Worm (Caenorhabditis elegans): ENCODE measurements around the gene M01A8.1.

- TF ChIP-seq tbx-2 (tag; optimal IDR thresholded peaks at IDR 0.05) (no peak), ceh-24 (tag; optimal IDR thresholded peaks at IDR 0.05) (no peak), ama-1 (optimal IDR thresholded peaks at IDR 0.05) (no peak), F13H6.1 (tag; optimal IDR thresholded peaks at IDR 0.05) (no peak), unc-86 (tag; optimal IDR thresholded peaks at IDR 0.05) (no peak), nhr-11 (tag; optimal IDR thresholded peaks at IDR 0.05) (no peak), fkh-10 (GFP tag; optimal IDR thresholded peaks at IDR 0.05) (no peak), ceh-2 (tag; optimal IDR thresholded peaks at IDR 0.05) (no peak), dve-1 (tag; optimal IDR thresholded peaks at IDR 0.05) (no peak)
These were observed 14.4 kb upstream of the M01A8.1 start, which contains the start of gene dat-1 for ce11 chrIII:9242675-9243074.

All from whole organism, late embryonic.